In the genomic region with DNA sequence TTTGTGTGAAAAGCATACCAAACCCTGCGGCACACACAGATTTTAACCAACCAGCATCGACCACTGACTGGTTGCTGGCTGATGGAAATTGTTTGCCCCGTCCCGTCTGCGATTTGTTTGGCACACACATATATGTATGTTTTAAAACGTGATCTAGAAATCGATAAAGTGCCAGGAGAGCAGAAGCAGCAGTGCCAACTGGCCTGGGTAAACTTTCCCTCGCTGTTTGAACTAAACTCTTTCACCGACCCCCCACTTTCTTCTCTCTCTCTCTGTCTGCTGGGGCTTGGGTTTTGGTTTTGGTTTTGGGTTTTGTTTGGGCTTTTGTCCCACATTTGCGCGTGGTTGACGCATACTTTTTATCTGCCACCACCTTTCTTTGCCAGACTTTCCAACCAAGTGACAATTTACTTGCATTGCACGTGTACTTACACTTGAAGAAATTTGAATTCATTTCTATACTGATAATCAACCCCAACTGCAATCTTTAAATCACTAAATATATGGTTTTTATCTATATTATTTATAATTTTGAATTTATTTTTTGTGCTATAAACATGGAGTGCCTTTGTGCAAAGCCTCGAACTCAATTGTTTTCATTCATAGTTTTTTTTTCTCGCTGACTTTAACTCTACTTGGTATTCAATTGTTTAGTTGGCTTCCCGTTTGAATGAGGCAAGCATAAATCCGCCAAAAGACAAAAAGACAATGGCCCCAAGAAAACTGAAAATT, we compare ENCODE assay signal across 1 fruit fly cellular context.
TF ChIP-seq lines count a peak whose summit lies in the region.

No protein-coding gene starts in this region.

TF ChIP-seq in whole organism, embryonic, 481 proteins besides CTCF, POLR2A, EP300 and RAD21 (continued from another document):
- peak; percentile 26 for TF ChIP-seq HHEX (GFP tag; optimal IDR thresholded peaks at IDR 0.05; lab: Kevin White, UChicago)
- no peak for TF ChIP-seq Camta (GFP tag; optimal IDR thresholded peaks at IDR 0.05; lab: Kevin White, UChicago)
- TF ChIP-seq amos (GFP tag; IDR thresholded peaks at IDR 0.05; lab: Robert Waterston, UW; ENCODE audit: partially characterized antibody): no peak
- TF ChIP-seq Ravus (GFP tag; IDR thresholded peaks at IDR 0.05; lab: Robert Waterston, UW): no peak
- TF ChIP-seq CG3407 (GFP tag; optimal IDR thresholded peaks at IDR 0.05; lab: Kevin White, UChicago): no peak
- TF ChIP-seq CG17359 (tag; optimal IDR thresholded peaks at IDR 0.05; lab: Kevin White, UChicago): peak; percentile 48
- no peak for TF ChIP-seq Doc2 (GFP tag; IDR thresholded peaks at IDR 0.05; lab: Robert Waterston, UW)
- no peak for TF ChIP-seq TFAM (GFP tag; optimal IDR thresholded peaks at IDR 0.05; lab: Kevin White, UChicago)
- no peak for TF ChIP-seq CG4360 (GFP tag; IDR thresholded peaks at IDR 0.05; lab: Robert Waterston, UW)
- TF ChIP-seq Usf (GFP tag; optimal IDR thresholded peaks at IDR 0.05; lab: Kevin White, UChicago): no peak
- TF ChIP-seq Xrp1 (GFP tag; IDR thresholded peaks at IDR 0.05; lab: Robert Waterston, UW): peak; percentile 35; the same call in 1 of the 2 replicates
- TF ChIP-seq CG3281 (GFP tag; optimal IDR thresholded peaks at IDR 0.05; lab: Kevin White, UChicago): no peak
- no peak for TF ChIP-seq wdn (GFP tag; IDR thresholded peaks at IDR 0.05; lab: Robert Waterston, UW)
- no peak for TF ChIP-seq pho (GFP tag; optimal IDR thresholded peaks at IDR 0.05; lab: Kevin White, UChicago)
- TF ChIP-seq nmo (GFP tag; optimal IDR thresholded peaks at IDR 0.05; lab: Kevin White, UChicago): peak; percentile 34
- TF ChIP-seq Deaf1 (tag; optimal IDR thresholded peaks at IDR 0.05; lab: Kevin White, UChicago): no peak
- peak; percentile 51 for TF ChIP-seq kni (GFP tag; optimal IDR thresholded peaks at IDR 0.05; lab: Kevin White, UChicago)
- no peak for TF ChIP-seq h (optimal IDR thresholded peaks at IDR 0.05; lab: Kevin White, UChicago)
- TF ChIP-seq phol (tag; optimal IDR thresholded peaks at IDR 0.05; lab: Kevin White, UChicago): peak; percentile 51
- TF ChIP-seq Hr39 (optimal IDR thresholded peaks at IDR 0.05; lab: Kevin White, UChicago): no peak
- TF ChIP-seq D (optimal IDR thresholded peaks at IDR 0.05; lab: Kevin White, UChicago): no peak
- peak; percentile 22 for TF ChIP-seq D (GFP tag; optimal IDR thresholded peaks at IDR 0.05; lab: Kevin White, UChicago)
- TF ChIP-seq Side (GFP tag; optimal IDR thresholded peaks at IDR 0.05; lab: Kevin White, UChicago): no peak
- peak; percentile 42 for TF ChIP-seq fd96Cb (tag; optimal IDR thresholded peaks at IDR 0.05; lab: Kevin White, UChicago)
- TF ChIP-seq CG4820 (GFP tag; optimal IDR thresholded peaks at IDR 0.05; lab: Kevin White, UChicago): peak; percentile 6
- no peak for TF ChIP-seq nau (GFP tag; optimal IDR thresholded peaks at IDR 0.05; lab: Kevin White, UChicago)
- peak; percentile 45 for TF ChIP-seq dmrt99B (tag; optimal IDR thresholded peaks at IDR 0.05; lab: Kevin White, UChicago)
- TF ChIP-seq CG6765 (GFP tag; optimal IDR thresholded peaks at IDR 0.05; lab: Kevin White, UChicago): no peak
- peak; percentile 25 for TF ChIP-seq az2 (GFP tag; optimal IDR thresholded peaks at IDR 0.05; lab: Kevin White, UChicago)
- TF ChIP-seq HLH4C (GFP tag; IDR thresholded peaks at IDR 0.05; lab: Robert Waterston, UW; ENCODE audit: partially characterized antibody): no peak
- TF ChIP-seq klu (GFP tag; IDR thresholded peaks at IDR 0.05; lab: Robert Waterston, UW): no peak
- TF ChIP-seq Dip3 (GFP tag; optimal IDR thresholded peaks at IDR 0.05; lab: Kevin White, UChicago): no peak
- peak in 1 of 2 experiments; percentile 29 for TF ChIP-seq Hr51 (GFP tag; optimal IDR thresholded peaks at IDR 0.05; lab: Kevin White, UChicago)
- peak; percentile 30 for TF ChIP-seq oc (tag; optimal IDR thresholded peaks at IDR 0.05; lab: Kevin White, UChicago)
- TF ChIP-seq CG5953 (GFP tag; IDR thresholded peaks at IDR 0.05; lab: Robert Waterston, UW): no peak
- no peak for TF ChIP-seq Hr3 (GFP tag; optimal IDR thresholded peaks at IDR 0.05; lab: Kevin White, UChicago)
- TF ChIP-seq crp (GFP tag; optimal IDR thresholded peaks at IDR 0.05; lab: Kevin White, UChicago): no peak
- TF ChIP-seq gsb-n (tag; optimal IDR thresholded peaks at IDR 0.05; lab: Kevin White, UChicago): peak; percentile 34
- TF ChIP-seq CG10979 (tag; optimal IDR thresholded peaks at IDR 0.05; lab: Kevin White, UChicago): peak; percentile 51
- peak; percentile 16 for TF ChIP-seq CG14710 (tag; optimal IDR thresholded peaks at IDR 0.05; lab: Kevin White, UChicago)
- no peak for TF ChIP-seq cg (GFP tag; optimal IDR thresholded peaks at IDR 0.05; lab: Kevin White, UChicago)
- no peak for TF ChIP-seq CG8359 (GFP tag; optimal IDR thresholded peaks at IDR 0.05; lab: Kevin White, UChicago; ENCODE audit: borderline replicate concordance)
- TF ChIP-seq CG30431 (GFP tag; optimal IDR thresholded peaks at IDR 0.05; lab: Kevin White, UChicago): no peak
- TF ChIP-seq row (GFP tag; IDR thresholded peaks at IDR 0.05; lab: Robert Waterston, UW): no peak
- TF ChIP-seq CG10959 (GFP tag; IDR thresholded peaks at IDR 0.05; lab: Robert Waterston, UW): no peak
- no peak for TF ChIP-seq tio (GFP tag; optimal IDR thresholded peaks at IDR 0.05; lab: Kevin White, UChicago)
- TF ChIP-seq CG13123 (GFP tag; optimal IDR thresholded peaks at IDR 0.05; lab: Kevin White, UChicago): no peak
- peak; percentile 2 for TF ChIP-seq grau (tag; optimal IDR thresholded peaks at IDR 0.05; lab: Kevin White, UChicago)
- no peak for TF ChIP-seq esg (GFP tag; conservative IDR thresholded peaks at IDR 0.05; lab: Robert Waterston, UW)
- TF ChIP-seq CG8388 (GFP tag; optimal IDR thresholded peaks at IDR 0.05; lab: Kevin White, UChicago): peak; percentile 45
- no peak for TF ChIP-seq CG12104 (GFP tag; optimal IDR thresholded peaks at IDR 0.05; lab: Kevin White, UChicago)
- TF ChIP-seq crol (GFP tag; IDR thresholded peaks at IDR 0.05; lab: Robert Waterston, UW): peak; percentile 56
- TF ChIP-seq Sox100B (GFP tag; optimal IDR thresholded peaks at IDR 0.05; lab: Kevin White, UChicago): peak; percentile 26
- TF ChIP-seq otp (GFP tag; IDR thresholded peaks at IDR 0.05; lab: Robert Waterston, UW): no peak
- TF ChIP-seq CG17612 (GFP tag; IDR thresholded peaks at IDR 0.05; lab: Robert Waterston, UW): no peak
- no peak for TF ChIP-seq al (GFP tag; IDR thresholded peaks at IDR 0.05; lab: Robert Waterston, UW)
- TF ChIP-seq CG9932 (GFP tag; IDR thresholded peaks at IDR 0.05; lab: Robert Waterston, UW): no peak
- no peak for TF ChIP-seq CG9727 (GFP tag; optimal IDR thresholded peaks at IDR 0.05; lab: Kevin White, UChicago)
- TF ChIP-seq lab (GFP tag; optimal IDR thresholded peaks at IDR 0.05; lab: Kevin White, UChicago): peak; percentile 30
- TF ChIP-seq psq (GFP tag; optimal IDR thresholded peaks at IDR 0.05; lab: Kevin White, UChicago): no peak
- TF ChIP-seq stc (GFP tag; IDR thresholded peaks at IDR 0.05; lab: Robert Waterston, UW): no peak
- TF ChIP-seq pb (GFP tag; optimal IDR thresholded peaks at IDR 0.05; lab: Kevin White, UChicago): no peak
- TF ChIP-seq CG7745 (tag; optimal IDR thresholded peaks at IDR 0.05; lab: Kevin White, UChicago): no peak
- TF ChIP-seq CG3065 (GFP tag; optimal IDR thresholded peaks at IDR 0.05; lab: Kevin White, UChicago): no peak
- peak in 1 of 2 experiments; percentile 16 for TF ChIP-seq eve (GFP tag; optimal IDR thresholded peaks at IDR 0.05; lab: Kevin White, UChicago)
- no peak for TF ChIP-seq chn (GFP tag; optimal IDR thresholded peaks at IDR 0.05; lab: Kevin White, UChicago)
- TF ChIP-seq her (GFP tag; optimal IDR thresholded peaks at IDR 0.05; lab: Kevin White, UChicago): no peak
- TF ChIP-seq CG18011 (GFP tag; optimal IDR thresholded peaks at IDR 0.05; lab: Kevin White, UChicago): no peak
- TF ChIP-seq CG6854 (GFP tag; optimal IDR thresholded peaks at IDR 0.05; lab: Kevin White, UChicago): no peak
- no peak for TF ChIP-seq zfh2 (GFP tag; optimal IDR thresholded peaks at IDR 0.05; lab: Kevin White, UChicago)
- no peak for TF ChIP-seq crc (GFP tag; optimal IDR thresholded peaks at IDR 0.05; lab: Kevin White, UChicago)
TF ChIP-seq in whole organism, embryonic: peak in this region for 53.
